Worm (Caenorhabditis elegans) whole organism, L4 larva: ENCODE data around the gene ZK721.4.

Source experiments
- D1046.2 ChIP-seq: fragments of 200-800 bp; sonication (Bioruptor generic); IDR thresholded peaks from 2 replicates; pipeline ENCODE4 v1.3.6; 2022; ENCODE audit warnings: missing genetic modification characterization, missing compliant biosample characterization
- F10B5.3 ChIP-seq: sonication (generic microtip); optimal IDR thresholded peaks from 2 replicates; lab custom pipeline; 2016; ENCODE audit warnings: mild to moderate bottlenecking, missing genetic modification characterization, missing compliant biosample characterization
- T26A8.4 ChIP-seq: fragments of 200-800 bp; sonication (Bioruptor generic); IDR thresholded peaks from 2 replicates; pipeline ENCODE4 v1.3.6; 2022; ENCODE audit warnings: missing genetic modification characterization, missing compliant biosample characterization
- Y75B8A.6 ChIP-seq: fragments of 200-800 bp; sonication (Bioruptor generic); IDR thresholded peaks from 2 replicates; pipeline ENCODE4 v1.3.6; 2022; ENCODE audit warnings: missing genetic modification reagents, missing genetic modification characterization, missing compliant biosample characterization
- ceh-32 ChIP-seq: sonication (generic microtip); optimal IDR thresholded peaks from 2 replicates; lab custom pipeline; 2016; ENCODE audit warnings: mild to moderate bottlenecking, missing genetic modification characterization, missing compliant biosample characterization; ENCODE audit not compliant: poor library complexity
- ceh-44 ChIP-seq: fragments of 200-800 bp; sonication (Bioruptor generic); IDR thresholded peaks from 2 replicates; pipeline ENCODE4 v1.3.6; 2022; ENCODE audit warnings: missing genetic modification reagents, missing genetic modification characterization, missing compliant biosample characterization
- daf-16 ChIP-seq, 3 experiments: sonication (generic microtip); optimal IDR thresholded peaks; 2 replicates each; lab custom pipeline; 2016 to 2017; ENCODE audit warnings: missing genetic modification characterization in 3 of 3, missing genetic modification reagents in 3 of 3, mild to moderate bottlenecking in 2 of 3, missing compliant biosample characterization in 2 of 3, missing biosample characterization in 1 of 3, moderate library complexity in 1 of 3
- duxl-1 ChIP-seq: sonication (generic microtip); optimal IDR thresholded peaks from 2 replicates; lab custom pipeline; 2016; ENCODE audit warnings: mild to moderate bottlenecking, missing genetic modification characterization, moderate library complexity, missing compliant biosample characterization; ENCODE audit not compliant: poor library complexity
- dve-1 ChIP-seq: sonication (generic microtip); optimal IDR thresholded peaks from 2 replicates; lab custom pipeline; 2017; ENCODE audit warnings: antibody characterized with exemption, mild to moderate bottlenecking, missing genetic modification characterization, missing compliant biosample characterization; ENCODE audit not compliant: insufficient read depth
- fkh-10 ChIP-seq: fragments of 150-350 bp; optimal IDR thresholded peaks from 2 replicates; lab custom pipeline; 2014; ENCODE audit warnings: missing biosample characterization, missing genetic modification reagents, missing genetic modification characterization
- hif-1 ChIP-seq, 2 experiments: sonication (generic microtip); optimal IDR thresholded peaks; 2 replicates each; lab custom pipeline; 2016 to 2017; ENCODE audit warnings: missing compliant biosample characterization in 2 of 2, missing genetic modification characterization in 2 of 2, missing genetic modification reagents in 2 of 2, missing genotype in 2 of 2, mild to moderate bottlenecking in 1 of 2
- hlh-11 ChIP-seq: fragments of 200-800 bp; sonication (Bioruptor generic); optimal IDR thresholded peaks from 2 replicates; lab custom pipeline; 2018; ENCODE audit warnings: mild to moderate bottlenecking, missing genetic modification characterization, missing compliant biosample characterization
- hlh-30 ChIP-seq: sonication (generic microtip); optimal IDR thresholded peaks from 2 replicates; lab custom pipeline; 2017; ENCODE audit warnings: antibody characterized with exemption, mild to moderate bottlenecking, missing genetic modification characterization, missing compliant biosample characterization; ENCODE audit not compliant: insufficient read depth
- lim-7 ChIP-seq: fragments of 200-800 bp; sonication (Bioruptor generic); IDR thresholded peaks from 2 replicates; pipeline ENCODE4 v1.3.6; 2022; ENCODE audit warnings: missing genetic modification characterization, missing compliant biosample characterization
- lin-13 ChIP-seq: fragments of 150-350 bp; optimal IDR thresholded peaks from 2 replicates; lab custom pipeline; 2014; ENCODE audit warnings: missing biosample characterization, missing genetic modification reagents, missing genetic modification characterization
- lin-15B ChIP-seq: fragments of 150-350 bp; sonication (generic microtip); optimal IDR thresholded peaks from 3 replicates; lab custom pipeline; 2014; ENCODE audit warnings: missing biosample characterization, missing genetic modification characterization
- lin-38 ChIP-seq: fragments of 200-800 bp; sonication (Bioruptor generic); IDR thresholded peaks from 2 replicates; pipeline ENCODE4 v1.3.6; 2022; ENCODE audit warnings: missing genetic modification reagents, missing genetic modification characterization, missing compliant biosample characterization
- lin-39 ChIP-seq: fragments of 150-350 bp; optimal IDR thresholded peaks from 2 replicates; lab custom pipeline; 2014; ENCODE audit warnings: missing biosample characterization, missing genetic modification reagents, missing genetic modification characterization
- lsy-2 ChIP-seq, 2 experiments: fragments of 150-350 bp in 1 of 2; sonication (generic microtip) in 1 of 2; optimal IDR thresholded peaks; 2 replicates each; lab custom pipeline; 2014 to 2017; ENCODE audit warnings: missing biosample characterization in 2 of 2, missing genetic modification characterization in 2 of 2
- madf-9 ChIP-seq: fragments of 200-800 bp; sonication (Bioruptor generic); conservative IDR thresholded peaks from 2 replicates; pipeline ENCODE4 v1.3.6; 2022; ENCODE audit warnings: missing genetic modification reagents, missing genetic modification characterization, missing compliant biosample characterization
- mdl-1 ChIP-seq, 2 experiments: fragments of 150-350 bp in 1 of 2; sonication (generic microtip) in 1 of 2; optimal IDR thresholded peaks; 2 replicates each; lab custom pipeline; 2014 to 2017; ENCODE audit warnings: missing biosample characterization in 2 of 2, missing genetic modification characterization in 2 of 2
- mdt-29 ChIP-seq: fragments of 200-800 bp; sonication (Bioruptor generic); IDR thresholded peaks from 2 replicates; pipeline ENCODE4 v1.3.6; 2022; ENCODE audit warnings: missing genetic modification reagents, missing genetic modification characterization, missing compliant biosample characterization
- mep-1 ChIP-seq: fragments of 150-350 bp; sonication (generic microtip); optimal IDR thresholded peaks from 3 replicates; lab custom pipeline; 2014; ENCODE audit warnings: missing biosample characterization, missing genetic modification characterization
- mes-2 ChIP-seq: sonication (generic microtip); optimal IDR thresholded peaks from 2 replicates; lab custom pipeline; 2016; ENCODE audit warnings: missing genotype, mild to moderate bottlenecking, missing genetic modification characterization, missing compliant biosample characterization; ENCODE audit not compliant: poor library complexity, severe bottlenecking
- mxl-2 ChIP-seq: fragments of 200-800 bp; sonication (Bioruptor generic); conservative IDR thresholded peaks from 2 replicates; pipeline ENCODE4 v1.3.6; 2022; ENCODE audit warnings: missing genetic modification reagents, missing genetic modification characterization, missing compliant biosample characterization
- mxl-3 ChIP-seq: fragments of 200-800 bp; sonication (Bioruptor generic); optimal IDR thresholded peaks from 2 replicates; lab custom pipeline; 2018; ENCODE audit warnings: mild to moderate bottlenecking, missing genetic modification characterization, missing compliant biosample characterization
- nhr-10 ChIP-seq: fragments of 150-350 bp; optimal IDR thresholded peaks from 2 replicates; lab custom pipeline; 2014; ENCODE audit warnings: missing biosample characterization, missing genetic modification characterization
- nhr-102 ChIP-seq: sonication (generic microtip); optimal IDR thresholded peaks from 2 replicates; lab custom pipeline; 2016; ENCODE audit warnings: mild to moderate bottlenecking, missing genetic modification characterization, moderate library complexity, missing compliant biosample characterization
- nhr-237 ChIP-seq: sonication (generic microtip); optimal IDR thresholded peaks from 2 replicates; lab custom pipeline; 2017; ENCODE audit warnings: missing biosample characterization, missing genetic modification characterization
- nhr-25 ChIP-seq: sonication (generic microtip); optimal IDR thresholded peaks from 2 replicates; lab custom pipeline; 2017; ENCODE audit warnings: missing genetic modification characterization, mild to moderate bottlenecking, missing compliant biosample characterization, antibody characterized with exemption, moderate library complexity, borderline replicate concordance; ENCODE audit not compliant: insufficient read depth
- nhr-41 ChIP-seq: fragments of 200-800 bp; sonication (Bioruptor generic); IDR thresholded peaks from 2 replicates; pipeline ENCODE4 v1.3.6; 2022; ENCODE audit warnings: missing genetic modification reagents, missing genetic modification characterization, missing compliant biosample characterization
- nhr-48 ChIP-seq: sonication (generic microtip); optimal IDR thresholded peaks from 2 replicates; lab custom pipeline; 2016; ENCODE audit warnings: mild to moderate bottlenecking, missing genetic modification characterization, missing compliant biosample characterization
- php-3 ChIP-seq: fragments of 200-800 bp; sonication (Bioruptor generic); IDR thresholded peaks from 2 replicates; pipeline ENCODE4 v1.3.6; 2022; ENCODE audit warnings: missing genetic modification reagents, missing genetic modification characterization, missing compliant biosample characterization
- pqm-1 ChIP-seq: sonication (generic microtip); optimal IDR thresholded peaks from 2 replicates; lab custom pipeline; 2017; ENCODE audit warnings: missing biosample characterization, missing genetic modification characterization
- skn-1 ChIP-seq: fragments of 150-350 bp; optimal IDR thresholded peaks from 2 replicates; lab custom pipeline; 2014; ENCODE audit warnings: missing biosample characterization, missing genetic modification characterization
- snpc-1.2 ChIP-seq: fragments of 200-800 bp; sonication (Bioruptor generic); IDR thresholded peaks from 2 replicates; pipeline ENCODE4 v1.3.6; 2022; ENCODE audit warnings: missing genetic modification reagents, missing genetic modification characterization, missing compliant biosample characterization
- unc-130 ChIP-seq: sonication (generic microtip); optimal IDR thresholded peaks from 2 replicates; lab custom pipeline; 2016; ENCODE audit warnings: missing genetic modification reagents, missing genetic modification characterization, missing compliant biosample characterization
- unc-62 ChIP-seq, 3 experiments: fragments of 150-350 bp in 1 of 3; sonication (generic microtip); optimal IDR thresholded peaks in 2 of 3; peaks in 1 of 3; 1 replicate in 1 of 3; 2 replicates in 2 of 3; lab custom pipeline; 2014 to 2017; ENCODE audit warnings: missing biosample characterization in 3 of 3, missing genetic modification characterization in 3 of 3, missing genetic modification reagents in 3 of 3, missing genotype in 1 of 3
- zag-1 ChIP-seq: fragments of 150-350 bp; optimal IDR thresholded peaks from 2 replicates; lab custom pipeline; 2014; ENCODE audit warnings: missing biosample characterization, missing genetic modification characterization
- zfp-2 ChIP-seq: sonication (generic microtip); optimal IDR thresholded peaks from 2 replicates; lab custom pipeline; 2016; ENCODE audit warnings: mild to moderate bottlenecking, missing genetic modification characterization, missing compliant biosample characterization
- zfp-3 ChIP-seq: fragments of 200-800 bp; sonication (Bioruptor generic); conservative IDR thresholded peaks from 2 replicates; pipeline ENCODE4 v1.3.6; 2022; ENCODE audit warnings: missing genetic modification reagents, missing genetic modification characterization, missing compliant biosample characterization
- zip-11 ChIP-seq: fragments of 200-800 bp; sonication (Bioruptor generic); IDR thresholded peaks from 2 replicates; pipeline ENCODE4 v1.3.6; 2022; ENCODE audit warnings: missing genetic modification characterization, missing compliant biosample characterization
- ztf-7 ChIP-seq: fragments of 150-350 bp; optimal IDR thresholded peaks from 2 replicates; lab custom pipeline; 2014; ENCODE audit warnings: missing biosample characterization, missing genetic modification characterization

ZK721.4 gene

ce11 chrX:8742896-8743295 is 35.8 kb upstream of the ZK721.4 start, which contains the start of gene M02D8.7:
M02D8.7 (minus strand) TSS chrX:8742996.
- TF ChIP-seq zip-11 (GFP tag; lab: Robert Waterston, UW), result no peak

- TF ChIP-seq lin-39 (tag; lab: Kevin White, UChicago) (no peak), ceh-44 (no peak), duxl-1 (tag; lab: Kevin White, UChicago) (no peak), madf-9 (no peak), hlh-11 (tag; lab: Kevin White, UChicago) (no peak), lim-7 (GFP tag; lab: Robert Waterston, UW) (no peak), zfp-2 (tag; lab: Kevin White, UChicago) (no peak), zfp-3 (GFP tag; lab: Robert Waterston, UW) (no peak), nhr-48 (no peak), hif-1 (tag; optimal IDR thresholded peaks at IDR 0.05; lab: Kevin White, UChicago) (no peak), mxl-2 (GFP tag; lab: Robert Waterston, UW) (no peak), F10B5.3 (tag; lab: Kevin White, UChicago) (no peak), unc-130 (GFP tag; lab: Kevin White, UChicago) (no peak), D1046.2 (no peak), T26A8.4 (no peak), ceh-32 (no peak), zag-1 (tag; lab: Kevin White, UChicago) (no peak), lin-15B (tag; lab: Kevin White, UChicago) (no peak), nhr-25 (no peak)
These were observed 34.3 kb upstream of the ZK721.4 start for ce11 chrX:8744192-8744985.

DNA sequence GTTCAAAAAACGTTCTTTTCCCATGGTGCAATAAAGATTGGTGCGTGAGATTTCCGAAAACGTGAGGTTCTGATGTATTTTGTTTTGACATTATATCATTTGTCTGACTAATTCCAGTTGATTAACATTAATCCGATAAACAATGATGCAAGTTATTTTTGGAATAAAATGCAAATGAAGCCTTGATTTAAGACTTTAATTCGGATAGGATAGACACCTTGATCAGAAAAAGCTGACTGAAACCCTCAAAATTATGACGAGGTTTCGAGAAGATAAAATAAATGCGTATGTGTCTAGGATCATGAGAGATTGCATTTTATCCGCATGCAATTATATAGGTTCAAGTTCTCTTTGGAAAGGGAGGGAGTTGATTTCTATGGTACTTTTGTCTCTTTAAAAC is 33.1 kb upstream of the ZK721.4 start:
- TF ChIP-seq nhr-25 (no peak), mes-2 (tag; lab: Kevin White, UChicago) (no peak), daf-16 (GFP tag; optimal IDR thresholded peaks at IDR 0.05; lab: Kevin White, UChicago) (no peak), daf-16 (tag; optimal IDR thresholded peaks at IDR 0.05; lab: Kevin White, UChicago) (no peak), fkh-10 (GFP tag; lab: Kevin White, UChicago) (no peak), mep-1 (tag; lab: Kevin White, UChicago) (no peak), lin-38 (no peak), skn-1 (no peak), snpc-1.2 (GFP tag; lab: Robert Waterston, UW) (no peak), dve-1 (tag; lab: Kevin White, UChicago) (no peak), Y75B8A.6 (GFP tag; lab: Robert Waterston, UW) (no peak), zfp-2 (tag; lab: Kevin White, UChicago) (no peak), nhr-237 (tag; lab: Kevin White, UChicago) (no peak), unc-62 (GFP tag; optimal IDR thresholded peaks at IDR 0.05 in 1 of 2; lab: Kevin White, UChicago) (no peak), unc-62 (tag; optimal IDR thresholded peaks at IDR 0.05; lab: Kevin White, UChicago) (no peak), lin-13 (GFP tag; lab: Kevin White, UChicago) (no peak), F10B5.3 (tag; lab: Kevin White, UChicago) (no peak), zfp-3 (GFP tag; lab: Robert Waterston, UW) (no peak)

DNA sequence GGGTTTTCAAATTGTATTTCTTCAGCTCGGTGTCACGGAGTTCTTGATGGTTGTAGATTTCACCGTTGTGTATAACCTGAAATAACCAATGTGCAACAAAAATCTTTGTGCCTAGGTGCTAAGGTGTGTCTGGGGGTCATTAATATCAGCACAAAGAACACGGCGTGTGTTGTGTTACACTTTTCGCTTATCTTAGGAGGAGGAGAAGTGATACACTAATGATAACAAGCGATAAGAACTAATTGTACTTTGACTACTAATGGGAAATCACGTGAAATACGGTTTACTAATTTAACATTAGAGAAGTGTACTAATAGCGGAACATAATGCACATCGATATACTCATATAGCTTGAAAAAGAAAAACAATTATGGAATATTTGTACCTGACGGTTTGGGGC is 28.4 kb upstream of the ZK721.4 start:
- peak in 1 of 2 experiments; percentile 25 for TF ChIP-seq lsy-2 (tag; optimal IDR thresholded peaks at IDR 0.05; lab: Kevin White, UChicago)
- no peak for TF ChIP-seq mdt-29 (GFP tag; lab: Robert Waterston, UW)
- peak; percentile 77 for TF ChIP-seq dve-1 (tag; lab: Kevin White, UChicago)
- TF ChIP-seq nhr-41 (GFP tag; lab: Robert Waterston, UW), result no peak
- TF ChIP-seq mdl-1 (tag; optimal IDR thresholded peaks at IDR 0.05; lab: Kevin White, UChicago), result peak in 1 of 2 experiments; percentile 71
- peak; percentile 64 for TF ChIP-seq hlh-30 (tag; lab: Kevin White, UChicago)
- no peak for TF ChIP-seq ztf-7 (tag; lab: Kevin White, UChicago)
- peak in 1 of 2 experiments; percentile 76 for TF ChIP-seq unc-62 (GFP tag; optimal IDR thresholded peaks at IDR 0.05 in 1 of 2; lab: Kevin White, UChicago)
- TF ChIP-seq unc-62 (tag; optimal IDR thresholded peaks at IDR 0.05; lab: Kevin White, UChicago), result no peak
- peak; percentile 37 for TF ChIP-seq nhr-102 (tag; lab: Kevin White, UChicago)
- peak; percentile 49 for TF ChIP-seq mxl-3
- TF ChIP-seq nhr-10 (tag; lab: Kevin White, UChicago), result peak; percentile 49
- peak; percentile 87 for TF ChIP-seq pqm-1 (tag; lab: Kevin White, UChicago)
- TF ChIP-seq php-3 (GFP tag; lab: Robert Waterston, UW), result peak; percentile 64; the same call in 1 of the 2 replicates
- peak; percentile 36 for TF ChIP-seq mep-1 (tag; lab: Kevin White, UChicago)
